Fruit fly (Drosophila melanogaster) whole organism, prepupa: ENCODE data around the gene Samuel.

Experiments used
- Blimp-1 ChIP-seq: fragments of 200-800 bp; sonication (Bioruptor generic); optimal IDR thresholded peaks from 3 replicates; lab custom pipeline; 2017; ENCODE audit warnings: missing biosample characterization, missing genetic modification characterization, mild to moderate bottlenecking, moderate library complexity, missing genetic modification reagents
- CG10631 ChIP-seq: fragments of 200-800 bp; sonication (Bioruptor generic); optimal IDR thresholded peaks from 2 replicates; lab custom pipeline; 2016; ENCODE audit warnings: missing biosample characterization, missing genetic modification characterization
- CG10669 ChIP-seq: fragments of 200-800 bp; sonication (Bioruptor generic); optimal IDR thresholded peaks from 3 replicates; lab custom pipeline; 2018; ENCODE audit warnings: missing biosample characterization, mild to moderate bottlenecking, missing genetic modification characterization, moderate library complexity
- CG11294 ChIP-seq: fragments of 200-800 bp; sonication (Bioruptor generic); IDR thresholded peaks from 2 replicates; pipeline ENCODE4 v1.3.6; 2022; ENCODE audit warnings: missing biosample characterization, missing genetic modification characterization
- CG11762 ChIP-seq: fragments of 200-800 bp; sonication (Bioruptor generic); optimal IDR thresholded peaks from 3 replicates; lab custom pipeline; 2016; ENCODE audit warnings: missing biosample characterization, missing genetic modification characterization; ENCODE audit not compliant: insufficient read depth
- CG11902 ChIP-seq: fragments of 200-800 bp; sonication (Bioruptor generic); optimal IDR thresholded peaks from 3 replicates; lab custom pipeline; 2016; ENCODE audit warnings: missing biosample characterization, missing genetic modification characterization
- CG15336 ChIP-seq: fragments of 200-800 bp; sonication (Bioruptor generic); IDR thresholded peaks from 2 replicates; pipeline ENCODE4 v1.3.6; 2022; ENCODE audit warnings: missing biosample characterization, missing genetic modification characterization
- CG1621 ChIP-seq: fragments of 200-800 bp; sonication (Bioruptor generic); optimal IDR thresholded peaks from 3 replicates; lab custom pipeline; 2018; ENCODE audit warnings: missing biosample characterization, mild to moderate bottlenecking, missing genetic modification characterization
- CG3032 ChIP-seq: fragments of 200-800 bp; optimal IDR thresholded peaks from 2 replicates; lab custom pipeline; 2019; ENCODE audit warnings: missing biosample characterization, mild to moderate bottlenecking, missing genetic modification characterization, moderate library complexity
- CG32006 ChIP-seq: fragments of 200-800 bp; sonication (Bioruptor generic); optimal IDR thresholded peaks from 3 replicates; lab custom pipeline; 2017; ENCODE audit warnings: missing biosample characterization, mild to moderate bottlenecking, missing genetic modification characterization
- CG34406 ChIP-seq: fragments of 200-800 bp; sonication (Bioruptor generic); optimal IDR thresholded peaks from 3 replicates; lab custom pipeline; 2016; ENCODE audit warnings: missing biosample characterization, missing genetic modification characterization
- CG4318 ChIP-seq: fragments of 200-800 bp; sonication (Bioruptor generic); optimal IDR thresholded peaks from 3 replicates; lab custom pipeline; 2017; ENCODE audit warnings: missing biosample characterization, mild to moderate bottlenecking, missing genetic modification characterization
- CG6163 ChIP-seq: fragments of 200-800 bp; sonication (Bioruptor generic); IDR thresholded peaks from 3 replicates; pipeline ENCODE4 v1.3.6; 2022; ENCODE audit warnings: missing biosample characterization, missing genetic modification characterization
- CG6276 ChIP-seq: fragments of 200-800 bp; sonication (Bioruptor generic); optimal IDR thresholded peaks from 2 replicates; lab custom pipeline; 2017; ENCODE audit warnings: missing biosample characterization, mild to moderate bottlenecking, missing genetic modification characterization
- CG6792 ChIP-seq: fragments of 200-800 bp; sonication (Bioruptor generic); optimal IDR thresholded peaks from 3 replicates; lab custom pipeline; 2016; ENCODE audit warnings: missing biosample characterization, missing genetic modification characterization
- CG6808 ChIP-seq: fragments of 200-800 bp; sonication (Bioruptor generic); optimal IDR thresholded peaks from 3 replicates; lab custom pipeline; 2017; ENCODE audit warnings: missing biosample characterization, missing genetic modification characterization, mild to moderate bottlenecking, moderate library complexity, missing genetic modification reagents
- CG6854 ChIP-seq: fragments of 200-800 bp; sonication (Bioruptor generic); optimal IDR thresholded peaks from 2 replicates; lab custom pipeline; 2017; ENCODE audit warnings: missing biosample characterization, mild to moderate bottlenecking, missing genetic modification characterization
- CG7368 ChIP-seq: fragments of 200-800 bp; sonication (Bioruptor generic); optimal IDR thresholded peaks from 3 replicates; lab custom pipeline; 2016; ENCODE audit warnings: missing biosample characterization, missing genetic modification characterization
- CG8119 ChIP-seq: fragments of 200-800 bp; sonication (Bioruptor generic); IDR thresholded peaks from 3 replicates; pipeline ENCODE4 v1.3.6; 2022; ENCODE audit warnings: missing biosample characterization, missing genetic modification characterization
- CG8319 ChIP-seq: fragments of 200-800 bp; sonication (Bioruptor generic); optimal IDR thresholded peaks from 3 replicates; lab custom pipeline; 2016; ENCODE audit warnings: missing biosample characterization, missing genetic modification characterization
- CG8632 ChIP-seq: fragments of 200-800 bp; sonication (Bioruptor generic); optimal IDR thresholded peaks from 3 replicates; lab custom pipeline; 2016; ENCODE audit warnings: missing biosample characterization, missing genetic modification characterization
- Eip75B ChIP-seq: fragments of 200-800 bp; sonication (Bioruptor generic); optimal IDR thresholded peaks from 3 replicates; lab custom pipeline; 2016; ENCODE audit warnings: missing biosample characterization, missing genetic modification characterization
- Eip78C ChIP-seq: fragments of 200-800 bp; sonication (Bioruptor generic); peaks from one replicate; lab custom pipeline; 2016; ENCODE audit warnings: missing biosample characterization, missing genetic modification characterization
- Eip93F ChIP-seq: fragments of 200-800 bp; sonication (Bioruptor generic); optimal IDR thresholded peaks from 2 replicates; lab custom pipeline; 2016; ENCODE audit warnings: missing biosample characterization, mild to moderate bottlenecking, missing genetic modification characterization
- Ets21C ChIP-seq: fragments of 200-800 bp; sonication (Bioruptor generic); optimal IDR thresholded peaks from 3 replicates; lab custom pipeline; 2016; ENCODE audit warnings: missing biosample characterization, missing genetic modification characterization
- Gug ChIP-seq: fragments of 200-800 bp; sonication (Bioruptor generic); IDR thresholded peaks from 2 replicates; pipeline ENCODE4 v1.3.6; 2022; ENCODE audit warnings: missing biosample characterization, missing genetic modification characterization
- Hr38 ChIP-seq: sonication (Bioruptor generic); optimal IDR thresholded peaks from 2 replicates; lab custom pipeline; 2016; ENCODE audit warnings: missing biosample characterization, missing genetic modification characterization
- Hr39 ChIP-seq: fragments of 200-800 bp; sonication (Bioruptor generic); optimal IDR thresholded peaks from 2 replicates; lab custom pipeline; 2016; ENCODE audit warnings: missing biosample characterization, missing genetic modification characterization
- Met ChIP-seq: fragments of 200-800 bp; sonication (Bioruptor generic); optimal IDR thresholded peaks from 3 replicates; lab custom pipeline; 2016; ENCODE audit warnings: missing biosample characterization, missing genetic modification characterization
- OdsH ChIP-seq: fragments of 200-800 bp; sonication (Bioruptor generic); optimal IDR thresholded peaks from 3 replicates; lab custom pipeline; 2016; ENCODE audit warnings: missing biosample characterization, missing genetic modification characterization
- Smox ChIP-seq: fragments of 200-800 bp; sonication (Bioruptor generic); optimal IDR thresholded peaks from 3 replicates; lab custom pipeline; 2016; ENCODE audit warnings: missing biosample characterization, missing genetic modification characterization
- Sox102F ChIP-seq: fragments of 200-800 bp; sonication (Bioruptor generic); optimal IDR thresholded peaks from 2 replicates; lab custom pipeline; 2016; ENCODE audit warnings: missing biosample characterization, mild to moderate bottlenecking, missing genetic modification characterization
- Sox14 ChIP-seq: fragments of 200-800 bp; sonication (Bioruptor generic); optimal IDR thresholded peaks from 3 replicates; lab custom pipeline; 2016; ENCODE audit warnings: missing biosample characterization, missing genetic modification characterization
- Sox15 ChIP-seq: fragments of 200-800 bp; sonication (Bioruptor generic); optimal IDR thresholded peaks from 3 replicates; lab custom pipeline; 2016; ENCODE audit warnings: missing biosample characterization, missing genetic modification characterization
- cyc ChIP-seq: fragments of 200-800 bp; sonication (Bioruptor generic); optimal IDR thresholded peaks from 3 replicates; lab custom pipeline; 2016; ENCODE audit warnings: missing biosample characterization, missing genetic modification characterization
- dsx ChIP-seq: fragments of 200-800 bp; optimal IDR thresholded peaks from 3 replicates; lab custom pipeline; 2019; ENCODE audit warnings: missing biosample characterization, mild to moderate bottlenecking, missing genetic modification characterization, moderate library complexity; ENCODE audit not compliant: poor library complexity, severe bottlenecking
- eg ChIP-seq: fragments of 200-800 bp; sonication (Bioruptor generic); IDR thresholded peaks from 3 replicates; pipeline ENCODE4 v1.3.6; 2022; ENCODE audit warnings: missing biosample characterization, missing genetic modification characterization
- esn ChIP-seq: fragments of 200-800 bp; sonication (Bioruptor generic); optimal IDR thresholded peaks from 2 replicates; lab custom pipeline; 2016; ENCODE audit warnings: missing biosample characterization, mild to moderate bottlenecking, missing genetic modification characterization, moderate library complexity
- fd59A ChIP-seq: fragments of 200-800 bp; sonication (Bioruptor generic); optimal IDR thresholded peaks from 2 replicates; lab custom pipeline; 2017; ENCODE audit warnings: missing biosample characterization, mild to moderate bottlenecking, missing genetic modification characterization, missing genetic modification reagents
- fd85E ChIP-seq: fragments of 200-800 bp; sonication (Bioruptor generic); optimal IDR thresholded peaks from 3 replicates; lab custom pipeline; 2016; ENCODE audit warnings: missing biosample characterization, missing genetic modification characterization
- lz ChIP-seq: fragments of 200-800 bp; sonication (Bioruptor generic); optimal IDR thresholded peaks from 3 replicates; lab custom pipeline; 2016; ENCODE audit warnings: missing biosample characterization, missing genetic modification characterization
- net ChIP-seq: fragments of 200-800 bp; sonication (Bioruptor generic); optimal IDR thresholded peaks from 3 replicates; lab custom pipeline; 2016; ENCODE audit warnings: missing biosample characterization, missing genetic modification characterization
- salr ChIP-seq, 2 experiments: fragments of 200-800 bp; sonication (Bioruptor generic); optimal IDR thresholded peaks; 3 replicates each; lab custom pipeline; 2016 to 2018; ENCODE audit warnings: missing biosample characterization in 2 of 2, missing genetic modification characterization in 2 of 2, mild to moderate bottlenecking in 1 of 2
- spab ChIP-seq: fragments of 200-800 bp; sonication (Bioruptor generic); optimal IDR thresholded peaks from 2 replicates; lab custom pipeline; 2017; ENCODE audit warnings: missing biosample characterization, mild to moderate bottlenecking, missing genetic modification characterization, missing genetic modification reagents
- svp ChIP-seq: fragments of 200-800 bp; sonication (Bioruptor generic); peaks from one replicate; lab custom pipeline; 2016; ENCODE audit warnings: missing biosample characterization, missing genetic modification characterization
- topi ChIP-seq: fragments of 200-800 bp; sonication (Bioruptor generic); optimal IDR thresholded peaks from 3 replicates; lab custom pipeline; 2016; ENCODE audit warnings: missing biosample characterization, missing genetic modification characterization
- vri ChIP-seq: fragments of 200-800 bp; sonication (Bioruptor generic); optimal IDR thresholded peaks from 3 replicates; lab custom pipeline; 2016; ENCODE audit warnings: missing biosample characterization, mild to moderate bottlenecking, missing genetic modification characterization

The Samuel gene

dm6 chr2L:11069475-11069874 is 2.7 kb upstream of the Samuel start (continued):
- TF ChIP-seq Gug = no peak
- TF ChIP-seq Ets21C (GFP tag; lab: Kevin White, UChicago) = no peak
- peak; percentile 49 for TF ChIP-seq Eip75B (GFP tag; lab: Kevin White, UChicago)
- TF ChIP-seq CG15336 (GFP tag; lab: Robert Waterston, UW) = peak; percentile 50; the same call in 1 of the 2 replicates
- peak; percentile 23 for TF ChIP-seq CG7368 (GFP tag; lab: Kevin White, UChicago)
- TF ChIP-seq dsx (GFP tag; lab: Kevin White, UChicago) = peak; percentile 46
- no peak for TF ChIP-seq Hr38 (GFP tag; lab: Kevin White, UChicago)
- TF ChIP-seq vri = no peak
- TF ChIP-seq CG11294 = 0 out of 2 replicates have a peak, but pooled peaks have one; percentile 31
- TF ChIP-seq esn (GFP tag; lab: Kevin White, UChicago) = peak; percentile 33
- TF ChIP-seq Sox14 (GFP tag; lab: Kevin White, UChicago) = peak; percentile 66
- TF ChIP-seq CG6163 = peak; percentile 28; the same call in 1 of the 3 replicates
- TF ChIP-seq fd59A (GFP tag; lab: Kevin White, UChicago) = peak; percentile 77
- TF ChIP-seq CG3032 = peak; percentile 78
- no peak for TF ChIP-seq CG8319 (GFP tag; lab: Kevin White, UChicago)
- TF ChIP-seq Hr39 (GFP tag; lab: Kevin White, UChicago) = no peak
- TF ChIP-seq CG8632 = peak; percentile 8
- peak; percentile 40 for TF ChIP-seq Met (GFP tag; lab: Kevin White, UChicago)
- TF ChIP-seq CG6808 (GFP tag; lab: Kevin White, UChicago) = peak; percentile 85
- peak; percentile 76 for TF ChIP-seq spab (GFP tag; lab: Kevin White, UChicago)
- no peak for TF ChIP-seq CG6854 (GFP tag; lab: Kevin White, UChicago)
- TF ChIP-seq Sox15 (GFP tag; lab: Kevin White, UChicago) = no peak
- TF ChIP-seq Sox102F = no peak
- peak; percentile 37 for TF ChIP-seq topi
- TF ChIP-seq lz (GFP tag; lab: Kevin White, UChicago) = peak; percentile 9
- TF ChIP-seq Eip78C (GFP tag; lab: Kevin White, UChicago) = peak; percentile 91
- peak; percentile 17 for TF ChIP-seq CG4318 (GFP tag; lab: Kevin White, UChicago)
- peak; percentile 52 for TF ChIP-seq OdsH (GFP tag; lab: Kevin White, UChicago)
- TF ChIP-seq Blimp-1 = no peak
- TF ChIP-seq CG32006 (GFP tag; lab: Kevin White, UChicago) = peak; percentile 64
- TF ChIP-seq CG8119 (GFP tag; lab: Robert Waterston, UW) = peak; percentile 72

- TF ChIP-seq Smox (GFP tag; lab: Kevin White, UChicago) = no peak
- TF ChIP-seq eg (GFP tag; lab: Robert Waterston, UW) = no peak
- TF ChIP-seq CG6163 = no peak
- TF ChIP-seq svp = peak; percentile 3
- no peak for TF ChIP-seq vri
- TF ChIP-seq CG1621 (tag; lab: Kevin White, UChicago) = peak; percentile 38
- TF ChIP-seq Gug = no peak
- no peak for TF ChIP-seq Eip75B (GFP tag; lab: Kevin White, UChicago)
- no peak for TF ChIP-seq CG6808 (GFP tag; lab: Kevin White, UChicago)
These were observed 2.1 kb upstream of the Samuel start for dm6 chr2L:11068907-11069306.

dm6 chr2L:11068441-11068840 is 1.6 kb upstream of the Samuel start:
- TF ChIP-seq CG11294 (no peak), net (GFP tag; lab: Kevin White, UChicago) (no peak), CG6163 (0 out of 3 replicates have a peak, but pooled peaks have one; percentile 10), Eip93F (GFP tag; lab: Kevin White, UChicago) (no peak), CG8119 (GFP tag; lab: Robert Waterston, UW) (peak; percentile 28; the same call in 1 of the 3 replicates), CG10669 (GFP tag; lab: Kevin White, UChicago) (peak; percentile 26), CG11902 (GFP tag; lab: Kevin White, UChicago) (no peak), lz (GFP tag; lab: Kevin White, UChicago) (no peak), fd85E (no peak), CG10631 (GFP tag; lab: Kevin White, UChicago) (peak; percentile 26), CG34406 (GFP tag; lab: Kevin White, UChicago) (no peak), CG6854 (GFP tag; lab: Kevin White, UChicago) (no peak), spab (GFP tag; lab: Kevin White, UChicago) (peak; percentile 33), CG6808 (GFP tag; lab: Kevin White, UChicago) (peak; percentile 39), CG7368 (GFP tag; lab: Kevin White, UChicago) (no peak), CG6276 (GFP tag; lab: Kevin White, UChicago) (no peak), topi (no peak), dsx (GFP tag; lab: Kevin White, UChicago) (peak; percentile 82), Eip75B (GFP tag; lab: Kevin White, UChicago) (no peak), svp (peak; percentile 52), CG6792 (GFP tag; lab: Kevin White, UChicago) (no peak), CG11762 (no peak), salr (GFP tag; optimal IDR thresholded peaks at IDR 0.05; lab: Kevin White, UChicago) (no peak), Gug (no peak), cyc (no peak), fd59A (GFP tag; lab: Kevin White, UChicago) (peak; percentile 22)
